Worm (Caenorhabditis elegans): Measurements from ENCODE around the gene Y67H2A.2.

The Y67H2A.2 gene

ce11 chrIV:13318773-13319172 lies 21.2 kb upstream of the Y67H2A.2 start (continued):
- TF ChIP-seq nfya-1 (tag; optimal IDR thresholded peaks at IDR 0.05; ENCODE audit: borderline replicate concordance, insufficient read depth) (no peak), somi-1 (GFP tag; optimal IDR thresholded peaks at IDR 0.05) (no peak), hmg-1.2 (GFP tag; IDR thresholded peaks at IDR 0.05) (peak; percentile 10; the same call in 1 of the 2 replicates), dpl-1 (GFP tag; optimal IDR thresholded peaks at IDR 0.05) (no peak), F49E8.2 (tag; optimal IDR thresholded peaks at IDR 0.05; ENCODE audit: insufficient read depth) (no peak), lin-26 (GFP tag; IDR thresholded peaks at IDR 0.05) (peak; percentile 65; the same call in 1 of the 2 replicates), madf-10 (tag; optimal IDR thresholded peaks at IDR 0.05) (peak; percentile 63), let-526 (GFP tag; IDR thresholded peaks at IDR 0.05) (0 out of 2 replicates have a peak, but pooled peaks have one; percentile 26), sdz-38 (tag; optimal IDR thresholded peaks at IDR 0.05) (no peak), snpc-1.3 (tag; optimal IDR thresholded peaks at IDR 0.05; ENCODE audit: insufficient read depth) (peak; percentile 3), lag-1 (GFP tag; IDR thresholded peaks at IDR 0.05) (no peak), cebp-1 (GFP tag; IDR thresholded peaks at IDR 0.05) (peak; percentile 67), cebp-1 (tag; optimal IDR thresholded peaks at IDR 0.05) (peak; percentile 74), F10E7.11 (tag; optimal IDR thresholded peaks at IDR 0.05) (no peak), ztf-3 (GFP tag; optimal IDR thresholded peaks at IDR 0.05) (peak; percentile 30), sea-2 (GFP tag; IDR thresholded peaks at IDR 0.05) (no peak), attf-5 (GFP tag; optimal IDR thresholded peaks at IDR 0.05) (peak; percentile 25), aptf-2 (GFP tag; conservative IDR thresholded peaks at IDR 0.05) (no peak), K11D2.4 (GFP tag; IDR thresholded peaks at IDR 0.05) (peak; percentile 56; the same call in 1 of the 2 replicates), chd-7 (tag; optimal IDR thresholded peaks at IDR 0.05) (peak; percentile 76), F22D6.2 (tag; optimal IDR thresholded peaks at IDR 0.05) (no peak), madf-6 (GFP tag; IDR thresholded peaks at IDR 0.05) (peak; percentile 52), F39B2.1 (GFP tag; IDR thresholded peaks at IDR 0.05) (no peak), zim-3 (tag; optimal IDR thresholded peaks at IDR 0.05) (no peak), ztf-18 (tag; optimal IDR thresholded peaks at IDR 0.05) (no peak), mcd-1 (GFP tag; IDR thresholded peaks at IDR 0.05) (peak; percentile 46), ztf-25 (GFP tag; IDR thresholded peaks at IDR 0.05) (no peak), zfh-2 (GFP tag; conservative IDR thresholded peaks at IDR 0.05) (no peak), lin-40 (tag; optimal IDR thresholded peaks at IDR 0.05) (peak; percentile 71), B0336.3 (GFP tag; IDR thresholded peaks at IDR 0.05) (peak; percentile 80), let-607 (tag; optimal IDR thresholded peaks at IDR 0.05) (peak in 1 of 2 experiments; percentile 54), hlh-26 (GFP tag; conservative IDR thresholded peaks at IDR 0.05) (no peak), D2030.7 (GFP tag; IDR thresholded peaks at IDR 0.05) (no peak), cebp-2 (GFP tag; IDR thresholded peaks at IDR 0.05) (peak; percentile 90; the same call in 1 of the 2 replicates), lir-1 (GFP tag; conservative IDR thresholded peaks at IDR 0.05) (no peak), Y79H2A.3 (GFP tag; conservative IDR thresholded peaks at IDR 0.05) (no peak), F55B11.4 (tag; optimal IDR thresholded peaks at IDR 0.05; ENCODE audit: borderline replicate concordance, insufficient read depth) (no peak), tbx-9 (tag; optimal IDR thresholded peaks at IDR 0.05; ENCODE audit: borderline replicate concordance) (peak; percentile 74), T26A5.8 (tag; optimal IDR thresholded peaks at IDR 0.05) (no peak), Y53G8AR.9 (GFP tag; conservative IDR thresholded peaks at IDR 0.05) (peak; percentile 91), Y56A3A.18 (GFP tag; IDR thresholded peaks at IDR 0.05) (0 out of 2 replicates have a peak, but pooled peaks have one; percentile 56), rec-8 (tag; optimal IDR thresholded peaks at IDR 0.05) (no peak), unc-130 (GFP tag; optimal IDR thresholded peaks at IDR 0.05) (no peak), gei-17 (GFP tag; optimal IDR thresholded peaks at IDR 0.05) (no peak), pbrm-1 (GFP tag; IDR thresholded peaks at IDR 0.05) (peak; percentile 70), snpc-4 (GFP tag; optimal IDR thresholded peaks at IDR 0.05) (no peak), snpc-4 (tag; optimal IDR thresholded peaks at IDR 0.05) (peak in 2 of 4 experiments; percentile 5 to 53), egrh-3 (GFP tag; IDR thresholded peaks at IDR 0.05) (no peak)

All from whole organism, young adult.